Fruit fly (Drosophila melanogaster): ENCODE data around the gene CG7024.

Gene CG7024

dm6 chrX:4707237-4708066 is 2.3 kb downstream of the CG7024 start, which contains the start of gene Proc-R (continued):
- TF ChIP-seq kah (GFP tag; optimal IDR thresholded peaks at IDR 0.05): peak; percentile 88
- TF ChIP-seq Xbp1 (GFP tag; optimal IDR thresholded peaks at IDR 0.05): no peak
- no peak for TF ChIP-seq CG7928 (GFP tag; optimal IDR thresholded peaks at IDR 0.05)
- no peak for TF ChIP-seq CG12104 (GFP tag; optimal IDR thresholded peaks at IDR 0.05)
- 0 out of 2 replicates have a peak, but pooled peaks have one; percentile 7 for TF ChIP-seq CG13287 (GFP tag; IDR thresholded peaks at IDR 0.05; ENCODE audit: partially characterized antibody)
- TF ChIP-seq tna (GFP tag; IDR thresholded peaks at IDR 0.05; ENCODE audit: partially characterized antibody): no peak
- TF ChIP-seq NfI (GFP tag; optimal IDR thresholded peaks at IDR 0.05): no peak
- TF ChIP-seq so (GFP tag; IDR thresholded peaks at IDR 0.05): 0 out of 3 replicates have a peak, but pooled peaks have one; percentile 26
- TF ChIP-seq Hand (GFP tag; optimal IDR thresholded peaks at IDR 0.05): no peak
- no peak for TF ChIP-seq Dip3 (GFP tag; optimal IDR thresholded peaks at IDR 0.05)
- TF ChIP-seq maf-S (GFP tag; optimal IDR thresholded peaks at IDR 0.05): no peak
- TF ChIP-seq CG7963 (GFP tag; IDR thresholded peaks at IDR 0.05; ENCODE audit: partially characterized antibody): 0 out of 3 replicates have a peak, but pooled peaks have one; percentile 14
- no peak for TF ChIP-seq Dbx (GFP tag; IDR thresholded peaks at IDR 0.05)
- TF ChIP-seq CG1233 (GFP tag; optimal IDR thresholded peaks at IDR 0.05): no peak
- no peak for TF ChIP-seq peb (GFP tag; IDR thresholded peaks at IDR 0.05)
- TF ChIP-seq Oli (tag; optimal IDR thresholded peaks at IDR 0.05): no peak

Measured in whole organism, embryonic.